Worm (Caenorhabditis elegans) whole organism, L1 larva: Measurements from ENCODE around the gene K01F9.2.

Source experiments
- C34B4.2 ChIP-seq: sonication (generic microtip); optimal IDR thresholded peaks from 2 replicates; lab custom pipeline; 2017; ENCODE audit warnings: mild to moderate bottlenecking, missing genetic modification characterization, missing compliant biosample characterization
- aha-1 ChIP-seq: fragments of 150-350 bp; optimal IDR thresholded peaks from 2 replicates; lab custom pipeline; 2014; ENCODE audit warnings: missing biosample characterization, missing genetic modification characterization
- alr-1 ChIP-seq: fragments of 200-800 bp; sonication (Bioruptor generic); optimal IDR thresholded peaks from 2 replicates; lab custom pipeline; 2018; ENCODE audit warnings: borderline replicate concordance, mild to moderate bottlenecking, missing genetic modification characterization, missing compliant biosample characterization
- blmp-1 ChIP-seq: fragments of 150-350 bp; optimal IDR thresholded peaks from 2 replicates; lab custom pipeline; 2014; ENCODE audit warnings: missing biosample characterization, missing genetic modification characterization
- ceh-63 ChIP-seq: fragments of 200-800 bp; sonication (Bioruptor generic); optimal IDR thresholded peaks from 2 replicates; lab custom pipeline; 2018; ENCODE audit warnings: mild to moderate bottlenecking, missing genetic modification characterization, missing compliant biosample characterization
- dsc-1 ChIP-seq: sonication (generic microtip); optimal IDR thresholded peaks from 2 replicates; lab custom pipeline; 2016; ENCODE audit warnings: mild to moderate bottlenecking, missing genetic modification characterization, missing compliant biosample characterization
- elt-2 ChIP-seq: sonication (generic microtip); optimal IDR thresholded peaks from 2 replicates; lab custom pipeline; 2016; ENCODE audit warnings: missing genetic modification characterization, mild to moderate bottlenecking, inconsistent platforms, missing compliant biosample characterization, missing genetic modification reagents
- fkh-4 ChIP-seq: sonication (generic microtip); optimal IDR thresholded peaks from 2 replicates; lab custom pipeline; 2016; ENCODE audit warnings: missing compliant biosample characterization, missing genetic modification characterization, borderline replicate concordance
- fkh-8 ChIP-seq: sonication (generic microtip); optimal IDR thresholded peaks from 2 replicates; lab custom pipeline; 2016; ENCODE audit warnings: mild to moderate bottlenecking, missing genetic modification characterization, missing compliant biosample characterization
- grh-1 ChIP-seq: fragments of 200-800 bp; sonication (Bioruptor generic); IDR thresholded peaks from 2 replicates; pipeline ENCODE4 v1.3.6; 2022; ENCODE audit warnings: missing genetic modification reagents, missing genetic modification characterization, missing compliant biosample characterization
- hlh-4 ChIP-seq: sonication (generic microtip); optimal IDR thresholded peaks from 2 replicates; lab custom pipeline; 2016; ENCODE audit warnings: mild to moderate bottlenecking, missing genetic modification characterization, missing compliant biosample characterization
- hpl-2 ChIP-seq: fragments of 150-350 bp; optimal IDR thresholded peaks from 2 replicates; lab custom pipeline; 2014; ENCODE audit warnings: missing biosample characterization, missing genetic modification reagents, missing genetic modification characterization
- irx-1 ChIP-seq: sonication (generic microtip); optimal IDR thresholded peaks from 2 replicates; lab custom pipeline; 2016; ENCODE audit warnings: missing genetic modification characterization, missing compliant biosample characterization
- isw-1 ChIP-seq: fragments of 200-800 bp; sonication (Bioruptor generic); IDR thresholded peaks from 2 replicates; pipeline ENCODE4 v1.3.6; 2022; ENCODE audit warnings: missing genetic modification characterization, missing compliant biosample characterization
- jun-1 ChIP-seq: fragments of 150-350 bp; optimal IDR thresholded peaks from 2 replicates; lab custom pipeline; 2014; ENCODE audit warnings: missing biosample characterization, missing genetic modification reagents, missing genetic modification characterization
- lin-14 ChIP-seq: fragments of 200-800 bp; sonication (Bioruptor generic); optimal IDR thresholded peaks from 2 replicates; lab custom pipeline; 2018; ENCODE audit warnings: mild to moderate bottlenecking, missing genetic modification characterization, moderate library complexity, missing compliant biosample characterization
- lin-15B ChIP-seq: fragments of 150-350 bp; sonication (generic microtip); optimal IDR thresholded peaks from 3 replicates; lab custom pipeline; 2014; ENCODE audit warnings: missing biosample characterization, missing genetic modification characterization
- lir-3 ChIP-seq: sonication (generic microtip); optimal IDR thresholded peaks from 2 replicates; lab custom pipeline; 2016; ENCODE audit warnings: mild to moderate bottlenecking, missing genetic modification characterization, moderate library complexity, missing compliant biosample characterization; ENCODE audit not compliant: poor library complexity
- mab-9 ChIP-seq: fragments of 200-800 bp; sonication (Bioruptor generic); IDR thresholded peaks from 2 replicates; pipeline ENCODE4 v1.3.6; 2022; ENCODE audit warnings: missing genetic modification reagents, missing genetic modification characterization, missing compliant biosample characterization
- mep-1 ChIP-seq: fragments of 150-350 bp; optimal IDR thresholded peaks from 2 replicates; lab custom pipeline; 2014; ENCODE audit warnings: missing biosample characterization, missing genetic modification characterization
- nhr-47 ChIP-seq: sonication (generic microtip); optimal IDR thresholded peaks from 2 replicates; lab custom pipeline; 2016; ENCODE audit warnings: mild to moderate bottlenecking, missing genetic modification characterization, moderate library complexity, missing compliant biosample characterization
- nhr-76 ChIP-seq: sonication (generic microtip); optimal IDR thresholded peaks from 2 replicates; lab custom pipeline; 2017; ENCODE audit warnings: missing biosample characterization, missing genetic modification characterization
- nhr-77 ChIP-seq: fragments of 150-350 bp; optimal IDR thresholded peaks from 2 replicates; lab custom pipeline; 2014; ENCODE audit warnings: missing biosample characterization, missing genetic modification characterization
- nhr-84 ChIP-seq: sonication (generic microtip); optimal IDR thresholded peaks from 2 replicates; lab custom pipeline; 2017; ENCODE audit warnings: missing biosample characterization, missing genetic modification characterization
- nhr-90 ChIP-seq: sonication (generic microtip); optimal IDR thresholded peaks from 2 replicates; lab custom pipeline; 2016; ENCODE audit warnings: mild to moderate bottlenecking, missing genetic modification characterization, missing compliant biosample characterization; ENCODE audit not compliant: poor library complexity
- pax-3 ChIP-seq: fragments of 200-800 bp; sonication (Bioruptor generic); optimal IDR thresholded peaks from 2 replicates; lab custom pipeline; 2018; ENCODE audit warnings: mild to moderate bottlenecking, missing genetic modification characterization, moderate library complexity, missing compliant biosample characterization
- snu-23 ChIP-seq: sonication (generic microtip); optimal IDR thresholded peaks from 2 replicates; lab custom pipeline; 2016; ENCODE audit warnings: missing genetic modification characterization, missing compliant biosample characterization
- sox-4 ChIP-seq: sonication (generic microtip); optimal IDR thresholded peaks from 2 replicates; lab custom pipeline; 2016; ENCODE audit warnings: missing genetic modification characterization, missing compliant biosample characterization
- swsn-7 ChIP-seq: sonication (generic microtip); optimal IDR thresholded peaks from 2 replicates; lab custom pipeline; 2016; ENCODE audit warnings: missing genetic modification characterization, missing compliant biosample characterization
- tlp-1 ChIP-seq: fragments of 150-350 bp; optimal IDR thresholded peaks from 2 replicates; lab custom pipeline; 2014; ENCODE audit warnings: missing biosample characterization, missing genetic modification characterization
- unc-62 ChIP-seq: fragments of 150-350 bp; optimal IDR thresholded peaks from 2 replicates; lab custom pipeline; 2014; ENCODE audit warnings: missing biosample characterization, missing genetic modification reagents, missing genetic modification characterization
- unc-86 ChIP-seq: sonication (generic microtip); optimal IDR thresholded peaks from 2 replicates; lab custom pipeline; 2016; ENCODE audit warnings: missing genetic modification characterization, missing compliant biosample characterization
- zip-4 ChIP-seq: fragments of 200-800 bp; sonication (Bioruptor generic); optimal IDR thresholded peaks from 2 replicates; lab custom pipeline; 2018; ENCODE audit warnings: mild to moderate bottlenecking, missing genetic modification characterization, moderate library complexity, missing compliant biosample characterization
- ztf-4 ChIP-seq: fragments of 150-350 bp; optimal IDR thresholded peaks from 2 replicates; lab custom pipeline; 2014; ENCODE audit warnings: missing biosample characterization, missing genetic modification characterization

K01F9.2 gene

DNA sequence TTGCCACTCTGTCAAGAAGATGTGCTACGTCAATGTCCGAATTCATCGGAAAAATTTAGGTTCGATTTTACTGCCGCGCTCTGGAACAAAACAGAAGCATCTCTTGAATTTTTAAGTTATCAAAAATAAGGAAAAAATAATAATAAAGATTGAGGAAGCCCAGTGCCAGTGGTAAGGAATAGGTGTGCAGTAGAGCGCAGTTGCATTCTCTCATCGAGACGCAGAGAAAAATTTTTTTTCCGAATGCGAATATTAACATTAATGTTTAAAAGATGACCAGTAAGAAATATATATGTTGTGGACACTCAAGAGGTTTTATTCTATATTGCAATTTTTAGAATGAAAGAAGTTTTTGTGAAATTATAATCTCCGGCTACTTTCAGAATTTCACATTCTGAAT lies 29.2 kb downstream of the K01F9.2 start (continued):
- TF ChIP-seq unc-86 (tag; lab: Kevin White, UChicago) (peak; percentile 4), swsn-7 (peak; percentile 52), mep-1 (tag; lab: Kevin White, UChicago) (peak; percentile 64), hpl-2 (no peak)
- TF ChIP-seq, all 84 proteins: peak for 33

DNA sequence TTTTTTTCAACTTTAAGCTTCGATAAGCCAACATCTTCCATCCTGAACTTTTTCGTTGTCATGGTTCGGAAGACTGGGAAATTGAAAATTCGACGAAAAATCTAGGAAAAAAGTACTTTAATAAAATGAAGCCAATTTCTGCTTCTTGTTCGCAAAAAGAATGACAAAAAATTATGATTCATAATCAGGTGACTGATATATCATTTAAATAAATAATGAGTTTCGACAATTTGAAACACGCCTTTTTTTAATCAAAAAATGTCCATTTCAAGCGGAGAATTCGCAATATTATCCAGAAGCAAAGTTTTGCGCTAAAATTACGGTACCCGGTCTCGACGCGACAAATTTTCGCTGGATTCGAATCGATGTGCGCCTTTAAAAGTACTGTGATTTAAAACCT lies 31.8 kb downstream of the K01F9.2 start, which contains the start of gene F44E2.6:
F44E2.6 (minus strand) TSS at position 101 of the 400 bp plus-strand sequence.
- TF ChIP-seq elt-2 (tag; lab: Kevin White, UChicago) (no peak), snu-23 (no peak), lin-14 (GFP tag; lab: Kevin White, UChicago) (no peak), fkh-4 (tag; lab: Kevin White, UChicago) (no peak), lin-15B (no peak), tlp-1 (tag; lab: Kevin White, UChicago) (no peak), ceh-63 (no peak), dsc-1 (tag; lab: Kevin White, UChicago) (no peak), grh-1 (no peak), mab-9 (no peak), jun-1 (tag; lab: Kevin White, UChicago) (no peak), nhr-84 (no peak), isw-1 (GFP tag; lab: Robert Waterston, UW) (no peak), pax-3 (no peak), alr-1 (no peak), C34B4.2 (tag; lab: Kevin White, UChicago) (no peak), nhr-47 (no peak)

DNA sequence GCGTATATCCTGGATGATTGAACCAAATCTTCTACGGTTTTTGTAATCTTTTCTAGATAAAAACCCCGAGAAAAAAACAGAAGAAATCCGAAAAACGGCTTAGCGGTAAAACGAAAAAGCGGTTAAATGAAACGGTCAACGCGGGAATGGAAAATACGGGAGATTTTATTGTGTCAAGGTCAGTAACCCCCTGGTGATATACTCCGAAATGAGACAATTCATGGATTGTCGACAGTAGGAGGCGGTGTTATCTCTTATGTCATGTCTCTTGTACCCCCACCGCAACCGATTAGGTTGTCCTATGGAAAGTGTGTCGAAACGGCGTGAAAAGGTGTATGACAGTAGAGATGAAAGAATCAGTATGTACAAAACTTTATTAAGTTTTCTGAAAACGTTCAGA lies 32.8 kb downstream of the K01F9.2 start:
- TF ChIP-seq blmp-1 (tag; lab: Kevin White, UChicago), result peak; percentile 81
- TF ChIP-seq lir-3, result no peak
- TF ChIP-seq, all 84 proteins: peak for 1

DNA sequence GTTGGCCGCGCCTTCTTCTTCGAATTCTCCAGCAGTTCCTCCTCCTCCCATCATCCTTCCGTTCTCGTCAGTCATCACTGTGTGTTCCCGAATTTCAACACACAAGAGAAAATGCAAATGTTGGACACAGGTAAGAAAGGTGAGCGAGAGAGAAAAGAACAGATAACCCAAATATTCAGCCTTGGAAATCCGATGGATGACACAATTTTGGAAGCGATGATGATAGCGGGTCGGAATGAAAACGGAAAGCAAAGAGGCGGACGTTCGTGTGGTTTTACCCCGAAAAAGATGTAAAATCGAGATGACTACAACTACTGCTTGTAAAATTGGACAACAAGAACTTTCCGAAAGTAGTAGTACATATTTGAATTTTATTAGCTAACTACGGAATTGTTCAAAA lies 37.1 kb downstream of the K01F9.2 start:
- TF ChIP-seq nhr-90, result no peak
- TF ChIP-seq blmp-1 (tag; lab: Kevin White, UChicago), result peak; percentile 73

DNA sequence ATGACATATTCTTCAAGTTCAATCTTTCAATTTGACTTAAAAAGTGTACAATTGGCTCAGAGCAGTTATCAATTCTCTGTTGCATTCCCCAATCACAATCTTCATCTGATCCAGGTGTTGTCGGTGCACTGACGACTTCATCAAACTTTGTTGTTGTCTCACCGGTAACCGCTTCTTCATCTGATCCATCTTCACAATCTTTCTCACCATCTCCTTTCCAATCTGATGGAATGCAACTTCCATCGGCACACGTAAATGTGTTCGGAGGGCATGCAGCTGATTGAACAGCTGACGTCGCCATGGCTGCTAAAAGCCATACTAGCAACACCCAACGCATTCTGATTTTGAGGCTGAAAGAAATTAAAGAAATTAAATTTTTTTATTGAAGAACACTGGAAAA lies 38.9 kb downstream of the K01F9.2 start, which contains the start of gene F44E2.4:
F44E2.4 (minus strand) TSS at position 350 of the 400 bp plus-strand sequence.
- TF ChIP-seq hlh-4 (tag; lab: Kevin White, UChicago) (no peak), ztf-4 (tag; lab: Kevin White, UChicago) (no peak), zip-4 (GFP tag; lab: Kevin White, UChicago) (no peak), unc-62 (GFP tag; lab: Kevin White, UChicago) (no peak), fkh-8 (tag; lab: Kevin White, UChicago) (no peak), sox-4 (tag; lab: Kevin White, UChicago) (no peak), aha-1 (tag; lab: Kevin White, UChicago) (no peak), nhr-77 (tag; lab: Kevin White, UChicago) (no peak), irx-1 (tag; lab: Kevin White, UChicago) (no peak)

DNA sequence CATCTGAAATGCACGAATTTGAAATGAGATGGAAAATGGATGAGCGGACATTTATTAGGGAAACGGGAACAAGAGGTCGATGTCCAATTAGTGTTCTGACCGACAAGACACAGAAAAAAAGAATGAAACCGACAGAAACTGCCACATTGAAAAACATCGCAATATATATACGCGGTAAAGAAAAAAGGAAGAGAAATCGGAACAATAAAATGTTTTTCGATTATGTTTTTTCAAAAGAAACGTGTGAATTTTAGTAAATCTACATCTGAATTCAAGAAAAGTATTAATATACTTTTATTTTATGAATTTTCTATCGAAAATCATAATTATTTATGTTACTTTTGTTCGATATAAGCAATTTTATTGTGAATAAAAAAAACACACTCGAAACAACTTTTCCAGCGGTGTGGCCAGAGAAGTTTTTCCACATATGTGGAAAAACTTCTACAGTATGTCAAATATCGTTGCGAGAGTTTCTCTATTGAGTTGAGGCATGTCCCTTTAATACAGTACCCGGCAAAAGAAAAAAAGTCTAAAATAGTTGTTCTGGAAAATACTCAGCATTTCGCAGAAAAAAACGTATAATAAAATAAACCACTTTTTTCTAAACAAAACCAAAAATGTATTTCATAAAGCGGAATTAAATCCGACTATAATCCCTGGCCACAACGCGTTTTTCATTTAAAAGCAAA lies 45.7 kb downstream of the K01F9.2 start, which contains the start of gene F44E2.10:
F44E2.10 (minus strand) TSS at position 51 of the 692 bp plus-strand sequence.
- TF ChIP-seq nhr-76 (tag; lab: Kevin White, UChicago), result no peak
- TF ChIP-seq lin-14 (GFP tag; lab: Kevin White, UChicago), result no peak
